Fruit fly (Drosophila melanogaster) whole organism, embryonic: Measurements from ENCODE around the gene CG6294.

Experiments
- CG10267 ChIP-seq: fragments of 200-800 bp; sonication (Bioruptor generic); optimal IDR thresholded peaks from 2 replicates; lab custom pipeline; 2018; ENCODE audit warnings: missing biosample characterization, mild to moderate bottlenecking, missing genetic modification characterization, moderate library complexity
- CG12299 ChIP-seq: fragments of 200-800 bp; sonication (Bioruptor generic); optimal IDR thresholded peaks from 2 replicates; lab custom pipeline; 2018; ENCODE audit warnings: missing biosample characterization, mild to moderate bottlenecking, missing genetic modification characterization
- CG15479 ChIP-seq: fragments of 200-800 bp; sonication (Bioruptor generic); optimal IDR thresholded peaks from 3 replicates; lab custom pipeline; 2019; ENCODE audit warnings: missing biosample characterization, mild to moderate bottlenecking, missing genetic modification characterization, moderate library complexity
- Fer2 ChIP-seq: fragments of 200-800 bp; sonication (Bioruptor generic); optimal IDR thresholded peaks from 2 replicates; lab custom pipeline; 2018; ENCODE audit warnings: missing biosample characterization, mild to moderate bottlenecking, missing genetic modification characterization, moderate library complexity
- Gug ChIP-seq: fragments of 200-800 bp; sonication (Bioruptor generic); IDR thresholded peaks from 4 replicates; pipeline ENCODE4 v1.3.6; 2022; ENCODE audit warnings: missing biosample characterization, missing genetic modification characterization
- NFAT ChIP-seq: fragments of 200-800 bp; sonication (Bioruptor generic); IDR thresholded peaks from 2 replicates; pipeline ENCODE4 v1.3.6; 2022; ENCODE audit warnings: missing biosample characterization, missing genetic modification characterization
- ab ChIP-seq: fragments of 200-800 bp; sonication (Bioruptor generic); optimal IDR thresholded peaks from 2 replicates; lab custom pipeline; 2016; ENCODE audit warnings: missing biosample characterization, missing genetic modification characterization
- schlank ChIP-seq: fragments of 200-800 bp; sonication (Bioruptor generic); optimal IDR thresholded peaks from 2 replicates; lab custom pipeline; 2018; ENCODE audit warnings: missing biosample characterization, mild to moderate bottlenecking, missing genetic modification characterization
- zf30C ChIP-seq: fragments of 200-800 bp; sonication (Bioruptor generic); optimal IDR thresholded peaks from 3 replicates; lab custom pipeline; 2018; ENCODE audit warnings: missing biosample characterization, mild to moderate bottlenecking, missing genetic modification characterization

DNA sequence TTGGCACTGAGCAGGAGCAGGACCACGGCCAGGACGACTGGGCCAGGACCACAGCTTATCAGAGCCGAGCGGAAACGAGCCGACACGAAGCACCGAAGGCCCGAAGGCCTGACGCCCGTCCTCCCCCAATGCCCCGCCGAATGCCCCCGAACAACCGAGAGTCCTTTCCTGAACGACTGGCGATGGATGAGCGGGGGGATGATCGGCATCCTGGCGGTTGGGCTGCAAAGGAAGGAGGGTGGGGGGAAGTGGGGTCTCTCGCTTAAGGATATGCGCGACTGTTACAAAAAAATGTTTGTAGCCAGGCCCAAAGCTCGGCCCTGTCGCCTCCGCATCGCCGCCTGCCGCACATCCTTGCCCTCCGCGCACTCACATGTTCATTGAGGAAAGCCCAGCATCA lies 21.3 kb upstream of the CG6294 start, which contains the start of gene Cngl:
- TF ChIP-seq Gug (GFP tag; lab: Robert Waterston, UW) (no peak), schlank (tag; lab: Kevin White, UChicago) (no peak), CG12299 (tag; lab: Kevin White, UChicago) (no peak), NFAT (GFP tag; lab: Robert Waterston, UW) (no peak), Fer2 (no peak), zf30C (GFP tag; lab: Kevin White, UChicago) (no peak), CG15479 (GFP tag; lab: Kevin White, UChicago) (no peak), ab (GFP tag; lab: Kevin White, UChicago) (no peak), CG10267 (tag; lab: Kevin White, UChicago) (no peak)
